Worm (Caenorhabditis elegans) whole organism, L1 larva: ENCODE data around the gene ric-3.

Experiments used
- aly-2 ChIP-seq: fragments of 150-350 bp; optimal IDR thresholded peaks from 2 replicates; lab custom pipeline; 2014; ENCODE audit warnings: missing biosample characterization, missing genetic modification characterization
- ama-1 ChIP-seq: fragments of 150-350 bp; optimal IDR thresholded peaks from 2 replicates; lab custom pipeline; 2014
- irx-1 ChIP-seq: sonication (generic microtip); optimal IDR thresholded peaks from 2 replicates; lab custom pipeline; 2016; ENCODE audit warnings: missing genetic modification characterization, missing compliant biosample characterization
- jun-1 ChIP-seq: fragments of 150-350 bp; optimal IDR thresholded peaks from 2 replicates; lab custom pipeline; 2014; ENCODE audit warnings: missing biosample characterization, missing genetic modification reagents, missing genetic modification characterization
- lin-15B ChIP-seq: fragments of 150-350 bp; sonication (generic microtip); optimal IDR thresholded peaks from 3 replicates; lab custom pipeline; 2014; ENCODE audit warnings: missing biosample characterization, missing genetic modification characterization
- nhr-85 ChIP-seq: sonication (generic microtip); peaks from one replicate; lab custom pipeline; 2016; ENCODE audit warnings: missing genetic modification characterization, inconsistent platforms, missing compliant biosample characterization

ce11 chrIV:7770162-7770561 is 47.9 kb upstream of the ric-3 start, which contains the start of gene rdl-1:
- TF ChIP-seq aly-2 (tag; lab: Kevin White, UChicago) (no peak), irx-1 (tag; lab: Kevin White, UChicago) (no peak), nhr-85 (tag; lab: Kevin White, UChicago) (no peak), lin-15B (no peak), ama-1 (lab: Kevin White, UChicago) (no peak), jun-1 (no peak)
